Fruit fly (Drosophila melanogaster): ENCODE measurements around the gene CG5255.

DNA sequence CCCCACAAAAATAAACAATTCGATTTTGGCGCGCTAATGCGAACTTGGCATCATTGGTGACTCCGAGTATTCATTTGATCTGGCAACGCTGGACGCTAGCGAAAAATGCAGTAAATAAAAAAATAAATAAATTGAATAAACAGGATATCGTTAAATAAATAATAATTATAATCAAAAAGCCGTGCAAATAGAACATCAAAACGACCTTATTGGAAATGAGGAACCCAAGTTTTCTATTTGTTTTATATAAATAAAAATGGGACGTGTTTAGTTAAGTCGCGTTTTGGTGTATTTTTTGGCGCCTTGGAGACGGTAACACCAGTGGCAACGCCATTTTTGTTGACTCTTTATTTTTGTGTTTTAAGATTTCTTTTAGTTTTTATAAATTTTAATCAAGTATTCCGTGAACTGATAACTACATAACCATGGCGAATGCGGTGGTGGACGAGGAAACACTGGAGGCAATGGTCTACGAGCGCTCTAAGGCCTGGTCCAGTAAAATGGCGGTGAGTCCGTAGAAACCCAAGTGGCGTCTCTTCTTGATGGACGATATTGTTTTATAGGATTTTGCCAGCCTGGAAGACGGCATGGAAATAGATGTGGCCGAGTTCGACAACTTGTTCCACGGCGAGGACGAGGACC lies 49.6 kb upstream of the CG5255 start, which contains the start of gene cal1:
- no peak for TF ChIP-seq CG7101 (tag; optimal IDR thresholded peaks at IDR 0.05)
- TF ChIP-seq Hr96 (GFP tag; optimal IDR thresholded peaks at IDR 0.05) = no peak
- TF ChIP-seq Mnt (GFP tag; optimal IDR thresholded peaks at IDR 0.05) = no peak
- no peak for TF ChIP-seq Clk (GFP tag; optimal IDR thresholded peaks at IDR 0.05)
- no peak for TF ChIP-seq CG1620 (GFP tag; optimal IDR thresholded peaks at IDR 0.05)
- no peak for TF ChIP-seq CG33017 (tag; optimal IDR thresholded peaks at IDR 0.05)
- no peak for TF ChIP-seq cnc (optimal IDR thresholded peaks at IDR 0.05)
- TF ChIP-seq kay (GFP tag; ENCODE audit: borderline replicate concordance) = no peak
- no peak for TF ChIP-seq CG5204 (GFP tag; optimal IDR thresholded peaks at IDR 0.05)
- no peak for TF ChIP-seq ovo (GFP tag; optimal IDR thresholded peaks at IDR 0.05)
